Fruit fly (Drosophila melanogaster) whole organism: ENCODE results near the gene CG32024.

Source experiments
- CG8478 ChIP-seq: fragments of >200 bp; optimal IDR thresholded peaks from 2 replicates; lab custom pipeline; 2018; ENCODE audit warnings: inconsistent platforms
- Dll ChIP-seq: fragments of >200 bp; optimal IDR thresholded peaks from 2 replicates; lab custom pipeline; 2017
- EcR ChIP-seq, 2 experiments: fragments of >200 bp; optimal IDR thresholded peaks; 2 replicates each; lab custom pipeline; 2017; ENCODE audit warnings: missing biosample characterization in 2 of 2, missing genetic modification characterization in 2 of 2, missing genetic modification reagents in 2 of 2
- pan ChIP-seq: fragments of >200 bp; optimal IDR thresholded peaks from 2 replicates; lab custom pipeline; 2017
- psq ChIP-seq: fragments of >200 bp; optimal IDR thresholded peaks from 2 replicates; lab custom pipeline; 2017
- usp ChIP-seq: fragments of >200 bp; optimal IDR thresholded peaks from 2 replicates; lab custom pipeline; 2017; ENCODE audit warnings: missing biosample characterization, missing genetic modification characterization, mixed read lengths

CG32024 gene

DNA sequence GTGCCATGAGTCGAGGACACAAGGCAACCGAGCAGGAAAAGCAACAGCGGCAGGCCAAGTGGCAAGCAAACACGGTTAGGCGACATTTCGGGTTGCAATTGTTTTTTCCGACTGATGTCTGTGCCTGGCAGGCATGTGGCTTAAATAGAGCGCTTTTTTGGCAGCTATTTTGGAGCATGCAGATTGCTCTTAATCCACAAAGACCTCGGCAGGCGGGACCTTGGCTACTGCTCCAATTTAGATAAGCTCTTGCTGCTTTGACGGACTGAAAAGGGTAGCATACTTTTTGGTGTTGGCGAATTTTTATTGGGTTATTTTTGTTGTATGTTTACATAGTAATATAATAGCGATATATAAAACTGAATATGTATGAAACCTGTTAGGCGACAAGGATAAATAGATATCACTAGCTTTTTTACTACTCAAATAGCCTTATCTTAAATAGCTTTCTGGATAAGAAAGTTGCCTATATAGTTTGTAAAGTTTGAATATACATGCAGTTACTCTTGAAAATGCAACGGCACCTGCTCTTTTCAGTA lies at the start of gene CG32024, which contains the start of gene CG13312:
Gene CG32024 (plus strand): TSS at position 489 of the 539 bp plus-strand sequence.
Gene CG13312 (minus strand): TSS at position 101 of the 539 bp plus-strand sequence.
- TF ChIP-seq psq = no peak
- no peak for TF ChIP-seq pan (lab: Kevin White, UChicago)
- no peak for TF ChIP-seq EcR (GFP tag; optimal IDR thresholded peaks at IDR 0.05; lab: Kevin White, UChicago)
- no peak for TF ChIP-seq CG8478 (lab: Kevin White, UChicago)
- TF ChIP-seq usp (GFP tag; lab: Kevin White, UChicago) = no peak
- TF ChIP-seq Dll (lab: Kevin White, UChicago) = no peak

DNA sequence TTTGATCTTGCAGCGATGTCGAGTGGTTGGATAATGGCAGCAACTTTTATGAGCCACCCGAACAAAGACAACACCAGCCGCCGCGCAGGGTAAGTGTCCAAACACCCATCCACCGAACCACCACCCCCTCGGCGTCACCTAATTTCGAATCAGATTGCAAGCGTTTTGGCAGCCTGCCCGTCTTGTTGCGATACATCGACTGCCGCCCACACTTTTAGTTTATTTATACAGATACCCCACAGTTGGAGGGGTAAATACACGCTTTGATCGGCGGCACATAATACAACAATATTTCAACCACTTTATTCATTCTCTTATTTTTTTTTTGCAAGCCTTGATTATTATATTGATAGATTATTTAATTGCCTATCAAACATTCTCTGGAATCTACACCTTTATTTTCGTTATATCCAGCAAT lies 44.4 kb upstream of the CG32024 start:
- TF ChIP-seq psq = no peak
- TF ChIP-seq EcR (GFP tag; optimal IDR thresholded peaks at IDR 0.05; lab: Kevin White, UChicago) = no peak
- no peak for TF ChIP-seq pan (lab: Kevin White, UChicago)
- no peak for TF ChIP-seq Dll (lab: Kevin White, UChicago)
- no peak for TF ChIP-seq CG8478 (lab: Kevin White, UChicago)
- TF ChIP-seq usp (GFP tag; lab: Kevin White, UChicago) = no peak

DNA sequence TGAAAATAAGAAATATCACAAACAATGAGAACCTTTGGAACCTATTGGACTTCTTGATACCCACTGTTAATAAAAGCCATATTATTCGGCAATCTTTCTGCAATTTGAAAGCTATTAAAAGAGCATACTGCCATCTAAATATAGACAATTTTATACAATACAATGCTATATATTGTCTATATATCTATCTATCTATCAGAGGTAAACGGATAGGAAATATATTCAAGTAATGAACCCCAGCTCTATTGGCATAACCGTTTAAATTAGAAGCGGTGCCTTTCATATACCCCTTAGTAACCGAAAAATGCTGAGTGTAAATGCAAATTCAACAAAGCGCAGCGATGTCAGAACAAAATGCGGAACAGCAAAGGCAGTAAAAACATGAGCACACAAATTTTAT lies 43.6 kb upstream of the CG32024 start:
- TF ChIP-seq Dll (lab: Kevin White, UChicago) (no peak), CG8478 (lab: Kevin White, UChicago) (no peak), usp (GFP tag; lab: Kevin White, UChicago) (no peak), psq (no peak), pan (lab: Kevin White, UChicago) (peak; percentile 94), EcR (GFP tag; optimal IDR thresholded peaks at IDR 0.05; lab: Kevin White, UChicago) (no peak)

DNA sequence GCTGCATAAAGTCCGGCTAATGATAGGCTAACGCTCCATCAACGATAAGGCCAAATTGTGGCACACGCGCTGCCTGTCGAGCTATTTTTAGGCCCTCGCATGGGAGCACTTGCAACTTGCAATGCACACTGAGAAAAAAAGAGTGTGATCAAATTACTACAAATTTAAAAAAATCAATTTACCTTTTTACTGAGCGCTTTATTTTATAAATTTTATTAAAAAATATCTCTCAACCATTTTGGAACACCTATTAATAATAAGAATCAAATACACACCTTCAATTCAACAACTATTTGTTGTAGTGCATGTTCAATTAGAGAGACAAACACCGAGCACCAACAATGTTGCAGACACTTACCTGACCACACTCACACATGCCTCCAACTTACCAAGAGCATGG lies 41.9 kb upstream of the CG32024 start:
- TF ChIP-seq EcR (GFP tag; optimal IDR thresholded peaks at IDR 0.05; lab: Kevin White, UChicago) (no peak), CG8478 (lab: Kevin White, UChicago) (no peak), Dll (lab: Kevin White, UChicago) (no peak), pan (lab: Kevin White, UChicago) (no peak), usp (GFP tag; lab: Kevin White, UChicago) (no peak), psq (no peak)

DNA sequence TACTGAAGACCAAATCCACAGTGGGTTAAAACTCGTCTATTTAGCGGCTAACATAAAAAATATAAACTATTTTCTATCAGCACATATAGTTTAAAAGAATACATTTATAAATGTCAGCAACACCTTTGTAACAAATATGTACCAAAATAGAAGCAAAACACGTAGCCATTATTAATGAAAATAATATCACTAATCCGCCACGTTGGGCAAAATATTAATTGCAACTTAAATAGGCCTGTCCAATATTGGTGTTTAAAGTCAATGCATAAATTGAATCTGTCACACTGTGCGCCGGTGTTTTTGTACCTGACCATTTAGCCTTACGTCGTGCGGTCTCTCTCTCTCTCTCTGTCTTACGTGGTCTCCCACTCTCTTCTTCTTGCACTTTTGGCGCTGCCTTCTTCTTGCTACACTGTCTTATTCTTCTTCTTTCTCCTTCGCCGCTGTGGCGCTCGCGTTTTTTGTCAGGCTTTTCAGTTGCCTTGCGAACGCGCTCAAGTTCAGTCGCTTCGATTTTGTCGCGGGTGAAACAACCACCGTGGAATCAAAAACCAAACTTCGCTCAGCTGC lies 41.3 kb upstream of the CG32024 start:
- TF ChIP-seq Dll (lab: Kevin White, UChicago) (peak; percentile 3), usp (GFP tag; lab: Kevin White, UChicago) (no peak), EcR (GFP tag; optimal IDR thresholded peaks at IDR 0.05; lab: Kevin White, UChicago) (no peak)

DNA sequence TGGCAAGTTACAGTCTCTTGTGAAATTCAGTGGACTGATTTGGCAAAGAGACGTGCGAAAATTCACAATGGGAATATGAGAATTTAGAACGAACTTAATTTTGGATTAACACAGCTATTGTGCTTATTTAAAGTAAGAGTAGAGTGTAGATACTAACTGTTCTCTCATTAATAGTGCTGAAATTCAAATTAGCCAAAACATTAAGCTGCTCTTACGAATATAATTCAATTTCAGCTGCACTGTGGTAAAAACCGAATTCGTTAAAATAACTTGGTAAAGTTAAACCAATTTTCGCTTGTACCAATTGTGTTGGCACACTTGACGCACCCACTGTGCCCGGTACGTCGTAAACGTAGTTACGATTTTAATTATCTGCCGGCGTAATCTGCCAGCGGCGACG lies 39.5 kb upstream of the CG32024 start:
- TF ChIP-seq CG8478 (lab: Kevin White, UChicago) (no peak), psq (no peak), EcR (GFP tag; optimal IDR thresholded peaks at IDR 0.05; lab: Kevin White, UChicago) (no peak), Dll (lab: Kevin White, UChicago) (no peak), usp (GFP tag; lab: Kevin White, UChicago) (no peak), pan (lab: Kevin White, UChicago) (no peak)

DNA sequence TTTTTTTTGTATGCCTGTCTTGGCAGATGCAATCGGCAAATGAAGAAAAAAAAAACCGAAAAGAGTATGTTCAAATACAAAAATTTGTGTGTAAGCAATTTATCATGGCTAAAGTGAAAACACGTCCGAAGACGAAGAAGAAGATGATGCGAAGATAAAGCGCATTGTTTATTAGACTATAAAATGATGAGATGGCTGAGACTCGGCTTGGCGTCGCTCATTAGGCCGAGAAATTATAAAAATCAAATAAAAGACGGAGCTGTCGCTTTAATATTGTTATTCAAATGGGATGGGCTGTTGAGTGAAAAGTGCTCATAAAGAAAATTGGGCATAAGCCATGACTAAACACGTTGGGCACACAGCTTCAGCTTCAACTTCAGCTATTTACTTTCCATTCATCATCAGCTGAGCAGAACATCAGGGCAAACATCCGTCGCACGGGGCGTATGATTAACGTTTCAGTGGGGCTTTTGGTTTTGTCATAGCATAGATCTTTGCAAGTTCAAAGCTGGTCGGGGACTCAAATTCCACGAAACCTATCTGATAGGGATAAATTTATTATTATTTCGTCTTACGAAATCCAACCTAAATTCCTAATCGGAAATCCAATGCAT lies 36.7 kb upstream of the CG32024 start:
- no peak for TF ChIP-seq CG8478 (lab: Kevin White, UChicago)
- TF ChIP-seq pan (lab: Kevin White, UChicago) = no peak
- TF ChIP-seq usp (GFP tag; lab: Kevin White, UChicago) = no peak
- TF ChIP-seq Dll (lab: Kevin White, UChicago) = no peak
- no peak for TF ChIP-seq EcR (GFP tag; optimal IDR thresholded peaks at IDR 0.05; lab: Kevin White, UChicago)
- TF ChIP-seq psq = no peak

DNA sequence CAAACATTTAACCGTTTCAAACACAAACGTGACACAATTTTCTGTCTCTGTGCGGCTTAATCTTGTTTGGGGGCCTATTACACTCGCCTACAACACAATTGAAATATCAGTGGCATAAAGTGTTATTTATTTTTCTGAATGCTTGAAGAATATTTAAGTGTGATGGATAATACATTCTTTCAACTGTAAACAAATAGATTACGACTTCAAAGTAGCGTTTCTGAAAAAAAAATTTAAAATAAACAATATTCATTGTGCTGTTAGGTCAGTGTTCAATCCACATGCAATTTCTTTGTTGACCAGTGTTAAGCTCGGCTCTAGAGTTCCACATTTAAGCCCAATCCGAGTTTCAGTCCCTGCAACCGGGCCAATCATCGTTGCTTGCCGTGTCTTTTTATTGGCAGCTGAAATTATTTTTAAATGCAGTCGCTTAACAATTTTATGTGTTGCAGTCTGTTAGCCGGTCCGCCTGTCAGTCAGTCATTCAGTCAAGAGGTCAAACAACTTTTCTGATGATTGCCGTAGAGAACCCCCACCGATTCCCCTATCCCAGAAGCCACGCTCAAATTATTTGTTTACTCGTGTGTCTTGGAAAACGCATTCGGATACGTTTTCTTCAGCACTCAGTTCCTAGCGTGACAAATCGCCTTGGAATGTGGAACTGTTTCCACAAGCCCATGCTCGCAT lies 34.3 kb upstream of the CG32024 start:
- no peak for TF ChIP-seq usp (GFP tag; lab: Kevin White, UChicago)
- TF ChIP-seq EcR (GFP tag; optimal IDR thresholded peaks at IDR 0.05; lab: Kevin White, UChicago) = no peak
- TF ChIP-seq CG8478 (lab: Kevin White, UChicago) = no peak
- TF ChIP-seq pan (lab: Kevin White, UChicago) = no peak
- no peak for TF ChIP-seq psq
- no peak for TF ChIP-seq Dll (lab: Kevin White, UChicago)

DNA sequence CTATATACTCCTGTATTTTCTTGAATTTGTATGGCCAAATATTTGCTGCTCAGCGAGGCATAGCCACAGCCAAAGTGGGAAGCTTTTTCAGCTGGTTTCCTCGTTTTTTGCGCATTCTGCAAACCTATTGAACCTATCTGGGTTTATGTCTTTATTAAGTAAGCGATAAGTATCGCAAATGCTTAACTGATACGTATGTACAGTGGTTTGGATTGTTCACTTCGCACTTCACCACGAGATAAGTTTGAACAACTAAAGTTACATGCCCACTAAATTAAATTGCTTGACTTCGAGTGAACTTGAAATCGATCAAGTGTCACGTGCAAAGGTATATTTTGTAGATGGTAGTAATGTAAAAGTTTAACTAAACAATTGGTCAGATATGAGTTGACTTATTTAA lies 33.7 kb upstream of the CG32024 start:
- TF ChIP-seq EcR (GFP tag; optimal IDR thresholded peaks at IDR 0.05; lab: Kevin White, UChicago) (no peak), CG8478 (lab: Kevin White, UChicago) (no peak), psq (no peak), pan (lab: Kevin White, UChicago) (no peak), usp (GFP tag; lab: Kevin White, UChicago) (no peak)

DNA sequence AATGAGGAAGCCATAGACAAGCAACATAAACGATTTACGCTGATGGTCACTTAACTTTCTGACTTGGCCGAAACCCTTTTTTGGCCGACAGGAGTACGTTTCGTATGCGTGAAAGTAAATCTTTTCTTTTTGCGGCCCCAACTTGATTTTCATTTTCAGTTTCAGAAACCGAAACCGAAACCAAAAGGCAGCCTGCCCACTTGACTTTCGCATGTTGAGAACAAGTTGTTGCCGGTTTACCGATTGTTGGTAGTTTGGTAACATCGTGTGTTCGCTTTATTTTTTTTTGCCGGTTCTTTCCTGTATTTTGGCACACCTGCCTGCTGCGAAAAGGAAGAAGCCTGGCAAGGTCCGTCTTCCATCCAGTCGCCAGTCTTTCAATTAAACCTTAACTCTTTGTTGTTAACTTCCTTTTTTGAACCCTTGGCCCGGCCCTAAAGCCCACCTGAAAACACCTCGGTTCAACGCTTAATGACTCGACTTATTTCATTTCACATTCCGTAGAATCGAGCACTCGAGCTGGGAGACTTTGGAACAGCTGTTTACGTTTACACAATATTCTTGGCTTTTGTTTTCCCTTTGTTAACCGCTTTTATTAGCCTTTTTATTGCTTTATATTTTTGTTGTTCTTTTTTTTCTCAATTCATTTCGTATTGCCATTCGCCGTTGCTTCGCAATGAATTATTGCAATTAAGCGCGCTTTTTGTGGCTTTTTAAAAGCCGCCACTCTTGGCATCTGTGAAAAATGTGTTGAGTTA lies 32.2 kb upstream of the CG32024 start:
- TF ChIP-seq CG8478 (lab: Kevin White, UChicago) (no peak), psq (no peak)

DNA sequence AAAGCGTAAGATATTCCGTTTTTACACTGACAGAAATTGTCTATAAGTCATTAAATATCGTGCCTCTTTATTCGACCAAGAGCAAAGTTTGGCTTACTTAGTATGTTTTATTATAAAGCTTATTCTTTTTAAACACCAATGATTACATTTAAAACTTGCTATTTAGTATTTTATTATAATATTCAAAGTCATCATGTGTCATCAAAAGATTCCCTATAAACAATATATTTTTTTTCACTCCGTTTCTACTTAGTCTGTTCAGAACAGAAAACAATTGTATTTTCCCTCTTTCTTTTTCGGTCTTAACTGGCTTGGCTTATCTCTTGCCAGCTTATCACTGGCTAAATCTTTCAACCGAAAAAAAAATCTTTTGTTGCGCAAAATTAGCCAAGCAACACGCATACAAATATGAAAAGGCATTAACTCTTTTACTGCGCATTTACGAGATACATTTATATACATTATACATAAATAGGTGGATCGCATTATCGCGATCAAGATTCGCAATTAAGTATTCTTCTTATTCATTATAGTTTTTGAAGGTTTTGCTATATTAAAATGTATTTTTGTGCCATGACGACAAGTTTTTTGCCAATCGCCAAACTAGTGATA lies 30.0 kb upstream of the CG32024 start:
- TF ChIP-seq usp (GFP tag; lab: Kevin White, UChicago) (no peak), pan (lab: Kevin White, UChicago) (no peak)
